Worm (Caenorhabditis elegans) whole organism, L4/young adult: Measurements from ENCODE around the gene F10E9.2.
"Not testable (repeated sequence)": the region's sequence is repeated elsewhere in the genome, so short reads cannot be mapped to it uniquely, and the experiment has no call there.

ENCODE experiments used
- W03F9.2 ChIP-seq: fragments of 150-350 bp; optimal IDR thresholded peaks from 2 replicates; lab custom pipeline; 2014; ENCODE audit warnings: missing biosample characterization, missing genetic modification characterization
- dao-5 ChIP-seq: sonication (generic microtip); optimal IDR thresholded peaks from 2 replicates; lab custom pipeline; 2016; ENCODE audit warnings: missing genotype, missing genetic modification characterization, moderate library complexity, missing compliant biosample characterization
- him-1 ChIP-seq: sonication (generic microtip); optimal IDR thresholded peaks from 2 replicates; lab custom pipeline; 2016; ENCODE audit warnings: missing genotype, missing genetic modification reagents, missing genetic modification characterization, missing compliant biosample characterization

F10E9.2 gene

ce11 chrIII:8318488-8318887, 6.0 kb downstream of the F10E9.2 start, which contains the start of gene sas-4:
Gene sas-4 (minus strand): TSS chrIII:8318588.
- no peak for TF ChIP-seq W03F9.2
- TF ChIP-seq him-1 (tag; lab: Kevin White, UChicago) = no peak

ce11 chrIII:8319100-8319499, 6.6 kb downstream of the F10E9.2 start, which contains the start of gene F10E9.11:
Gene F10E9.11 (minus strand): TSS chrIII:8319260.
- TF ChIP-seq him-1 (tag; lab: Kevin White, UChicago) (no peak), dao-5 (tag; lab: Kevin White, UChicago) (no peak), W03F9.2 (peak; percentile 80)

ce11 chrIII:8320183-8320582, 7.7 kb downstream of the F10E9.2 start, which contains the start of gene F10E9.10:
Gene F10E9.10 (minus strand): TSS chrIII:8320283.
- no peak for TF ChIP-seq dao-5 (tag; lab: Kevin White, UChicago)
- TF ChIP-seq W03F9.2 = no peak
- no peak for TF ChIP-seq him-1 (tag; lab: Kevin White, UChicago)

ce11 chrIII:8321225-8321624, 8.7 kb downstream of the F10E9.2 start:
- TF ChIP-seq dao-5 (tag; lab: Kevin White, UChicago) (no peak), W03F9.2 (no peak), him-1 (tag; lab: Kevin White, UChicago) (no peak)

- no peak for TF ChIP-seq W03F9.2
- no peak for TF ChIP-seq him-1 (tag; lab: Kevin White, UChicago)
- TF ChIP-seq dao-5 (tag; lab: Kevin White, UChicago) = no peak
Measured at ce11 chrIII:8322645-8323213, 10.2 kb downstream of the F10E9.2 start, which contains the start of gene F10E9.1. Gene F10E9.1 (plus strand): TSS chrIII:8323163.

ce11 chrIII:8324412-8324811, 11.9 kb downstream of the F10E9.2 start, which contains the start of gene F10E9.12:
Gene F10E9.12 (plus strand): TSS chrIII:8324542.
- TF ChIP-seq dao-5 (tag; lab: Kevin White, UChicago) = no peak
- TF ChIP-seq him-1 (tag; lab: Kevin White, UChicago) = no peak
- TF ChIP-seq W03F9.2 = no peak

- TF ChIP-seq dao-5 (tag; lab: Kevin White, UChicago) (no peak), him-1 (tag; lab: Kevin White, UChicago) (no peak), W03F9.2 (no peak)
Measured at ce11 chrIII:8325574-8326513, 13.4 kb downstream of the F10E9.2 start, which contains the start of gene ZC262.13. Gene ZC262.13 (plus strand): TSS chrIII:8326214.

- TF ChIP-seq dao-5 (tag; lab: Kevin White, UChicago) (no peak), him-1 (tag; lab: Kevin White, UChicago) (no peak), W03F9.2 (no peak)
Measured at ce11 chrIII:8331211-8331610, 18.7 kb downstream of the F10E9.2 start, which contains the start of gene iglr-2. Gene iglr-2 (minus strand): TSS chrIII:8331311.

- TF ChIP-seq W03F9.2 = peak; percentile 19
- TF ChIP-seq him-1 (tag; lab: Kevin White, UChicago) = no peak
Measured at ce11 chrIII:8331779-8332178, 19.3 kb downstream of the F10E9.2 start, which contains the start of the genes mrps-18A and ZC262.2. Gene mrps-18A (minus strand): TSS chrIII:8331919. Gene ZC262.2 (plus strand): TSS chrIII:8332062.

ce11 chrIII:8334432-8334831, 21.9 kb downstream of the F10E9.2 start, which contains the start of gene ZC262.4:
Gene ZC262.4 (minus strand): TSS chrIII:8334532.
- TF ChIP-seq W03F9.2 = no peak
- TF ChIP-seq dao-5 (tag; lab: Kevin White, UChicago) = no peak
- TF ChIP-seq him-1 (tag; lab: Kevin White, UChicago) = no peak

ce11 chrIII:8339372-8339771, 26.9 kb downstream of the F10E9.2 start, which contains the start of gene clc-28:
Gene clc-28 (minus strand): TSS chrIII:8339472.
- not testable (repeated sequence) for TF ChIP-seq him-1 (tag; lab: Kevin White, UChicago); W03F9.2; dao-5 (tag; lab: Kevin White, UChicago)

- not testable (repeated sequence) for TF ChIP-seq dao-5 (tag; lab: Kevin White, UChicago); W03F9.2; him-1 (tag; lab: Kevin White, UChicago)
Measured at ce11 chrIII:8344283-8344682, 31.8 kb downstream of the F10E9.2 start, which contains the start of gene ZC262.7. Gene ZC262.7 (minus strand): TSS chrIII:8344336.

- TF ChIP-seq W03F9.2; dao-5 (tag; lab: Kevin White, UChicago); him-1 (tag; lab: Kevin White, UChicago): not testable (repeated sequence)
Measured at ce11 chrIII:8347822-8348221, 35.3 kb downstream of the F10E9.2 start, which contains the start of gene clc-29. Gene clc-29 (minus strand): TSS chrIII:8347922.
